Fruit fly (Drosophila melanogaster) Kc167 (cell line): Measurements from ENCODE around the gene CG43645.

ENCODE experiments used
- Myc ChIP-seq: fragments of >200 bp; optimal IDR thresholded peaks from 2 replicates; lab custom pipeline; 2017; ENCODE audit warnings: missing external identifiers
- Sin3A ChIP-seq: fragments of >200 bp; optimal IDR thresholded peaks from 2 replicates; lab custom pipeline; 2018; ENCODE audit warnings: missing external identifiers
- h ChIP-seq: fragments of >200 bp; optimal IDR thresholded peaks from 3 replicates; lab custom pipeline; 2018; ENCODE audit warnings: missing external identifiers
- insv ChIP-seq: fragments of >200 bp; optimal IDR thresholded peaks from 3 replicates; lab custom pipeline; 2018; ENCODE audit warnings: missing external identifiers
- psq ChIP-seq: fragments of >200 bp; optimal IDR thresholded peaks from 2 replicates; lab custom pipeline; 2017; ENCODE audit warnings: missing external identifiers
- ttk ChIP-seq: sonication (Bioruptor generic); optimal IDR thresholded peaks from 2 replicates; lab custom pipeline; 2017; ENCODE audit warnings: missing external identifiers

DNA sequence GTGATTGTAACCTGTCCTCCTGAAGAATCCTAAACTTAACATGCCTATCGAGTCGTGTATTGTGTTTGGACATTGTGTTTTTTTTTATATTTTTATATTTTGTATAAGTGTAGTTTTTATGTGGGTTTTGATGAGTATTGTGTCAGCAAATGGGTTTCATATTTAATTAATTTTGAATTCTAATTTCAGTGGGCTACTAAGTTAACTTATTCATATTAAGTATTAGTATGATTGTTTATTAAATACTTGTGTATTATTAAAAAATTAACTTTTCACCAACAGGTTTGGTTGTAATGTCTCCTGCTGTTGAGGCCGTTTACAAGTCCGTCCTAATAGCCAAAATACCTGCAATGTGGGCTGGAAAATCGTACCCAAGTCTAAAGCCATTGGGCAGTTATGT, 38.9 kb downstream of the CG43645 start, which contains the start of gene CG15143:
- TF ChIP-seq h (lab: Kevin White, UChicago) = no peak
- no peak for TF ChIP-seq Myc (lab: Kevin White, UChicago)
- no peak for TF ChIP-seq insv (lab: Kevin White, UChicago)
- TF ChIP-seq Sin3A (lab: Kevin White, UChicago) = no peak
- no peak for TF ChIP-seq psq (lab: Kevin White, UChicago)
- no peak for TF ChIP-seq ttk (lab: Kevin White, UChicago)
